Worm (Caenorhabditis elegans) whole organism, early embryonic: ENCODE results near the gene abt-4.

Experiments used
- B0310.2 ChIP-seq: sonication (generic microtip); optimal IDR thresholded peaks from 2 replicates; lab custom pipeline; 2016; ENCODE audit warnings: mild to moderate bottlenecking, missing genetic modification characterization, missing compliant biosample characterization
- ama-1 ChIP-seq: fragments of 150-350 bp; optimal IDR thresholded peaks from 2 replicates; lab custom pipeline; 2014
- hmg-4 ChIP-seq: fragments of 200-800 bp; sonication (Bioruptor generic); optimal IDR thresholded peaks from 2 replicates; lab custom pipeline; 2018; ENCODE audit warnings: mild to moderate bottlenecking, missing genetic modification characterization, missing compliant biosample characterization
- hnd-1 ChIP-seq: sonication (generic microtip); optimal IDR thresholded peaks from 2 replicates; lab custom pipeline; 2016; ENCODE audit warnings: missing genetic modification characterization, missing compliant biosample characterization
- sea-1 ChIP-seq: fragments of 200-800 bp; sonication (Bioruptor generic); conservative IDR thresholded peaks from 2 replicates; pipeline ENCODE4 v1.3.6; 2022; ENCODE audit warnings: missing genetic modification characterization, missing compliant biosample characterization

DNA sequence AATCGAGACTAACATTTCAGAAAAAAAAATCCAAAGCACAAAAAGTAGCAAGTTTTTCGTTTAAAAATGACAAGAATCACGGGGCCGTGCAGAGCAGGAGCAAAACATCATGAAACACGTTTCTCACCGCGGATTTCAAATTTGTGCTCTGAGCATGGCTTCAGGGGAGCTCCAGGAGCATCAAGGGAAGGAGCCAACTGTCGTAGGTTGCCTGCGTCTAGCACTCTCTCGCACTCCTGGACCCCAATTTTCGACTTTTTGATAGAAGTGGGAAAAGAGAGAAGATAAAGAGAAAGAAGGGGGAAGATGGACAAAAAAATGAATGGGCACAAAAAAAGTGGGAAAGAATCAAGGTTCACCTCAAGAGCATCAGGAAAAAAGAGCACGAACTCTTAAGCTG lies 45.7 kb downstream of the abt-4 start:
- TF ChIP-seq ama-1 (no peak), B0310.2 (tag; lab: Kevin White, UChicago) (no peak), hnd-1 (no peak), sea-1 (GFP tag; lab: Robert Waterston, UW) (no peak), hmg-4 (GFP tag; lab: Kevin White, UChicago) (no peak)
